Worm (Caenorhabditis elegans) whole organism, late embryonic: ENCODE data around the gene F10E7.1.

Experiments
- ama-1 ChIP-seq: fragments of 150-350 bp; optimal IDR thresholded peaks from 2 replicates; lab custom pipeline; 2014
- hlh-13 ChIP-seq: fragments of 200-800 bp; sonication (Bioruptor generic); optimal IDR thresholded peaks from 2 replicates; lab custom pipeline; 2018; ENCODE audit warnings: mild to moderate bottlenecking, missing genetic modification characterization, missing compliant biosample characterization
- nhr-11 ChIP-seq: fragments of 150-350 bp; optimal IDR thresholded peaks from 2 replicates; lab custom pipeline; 2014; ENCODE audit warnings: missing biosample characterization, missing genetic modification characterization
- pha-4 ChIP-seq: fragments of 150-350 bp; optimal IDR thresholded peaks from 2 replicates; lab custom pipeline; 2018; ENCODE audit warnings: missing biosample characterization, missing genetic modification reagents, missing genetic modification characterization
- tbx-2 ChIP-seq: sonication (generic microtip); optimal IDR thresholded peaks from 2 replicates; lab custom pipeline; 2016; ENCODE audit warnings: missing genetic modification characterization, missing compliant biosample characterization
- ztf-16 ChIP-seq: sonication (generic microtip); optimal IDR thresholded peaks from 2 replicates; lab custom pipeline; 2017; ENCODE audit warnings: missing genetic modification characterization, missing compliant biosample characterization

DNA sequence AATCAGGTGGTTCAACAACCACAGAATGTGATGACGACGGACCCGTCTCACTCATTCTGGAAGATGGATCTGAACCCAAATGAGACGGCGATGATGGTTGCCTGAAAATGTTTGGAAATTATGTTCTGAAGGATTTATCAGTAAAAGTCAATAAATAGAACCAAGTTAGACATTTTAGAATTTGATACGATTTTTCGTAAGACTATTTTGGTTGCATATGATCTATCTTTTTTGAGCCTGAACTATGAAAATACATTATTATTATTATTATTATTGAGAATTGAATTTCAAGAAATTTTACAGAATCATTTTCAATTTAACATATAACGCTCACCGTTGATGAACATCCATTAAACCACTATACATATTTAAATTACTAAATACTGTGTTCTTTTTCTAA lies 16.6 kb upstream of the F10E7.1 start, which contains the start of gene F10E7.9:
- TF ChIP-seq hlh-13 (GFP tag; lab: Kevin White, UChicago) (no peak), tbx-2 (tag; lab: Kevin White, UChicago) (no peak), ztf-16 (tag; lab: Kevin White, UChicago) (no peak), pha-4 (tag; lab: Kevin White, UChicago) (no peak), ama-1 (lab: Kevin White, UChicago) (no peak), nhr-11 (no peak)
